Worm (Caenorhabditis elegans): ENCODE measurements around the gene tiar-1.
A peak's percentile ranks its signal among the peaks of the same experiment; 100 is the strongest.

Gene tiar-1

ce11 chrII:5714807-5715206, at the start of gene tiar-1, which contains the start of gene lelo-4:
TSS of gene tiar-1 (minus strand) at chrII:5714823.
TSS of gene lelo-4 (plus strand) at chrII:5714924.
- TF ChIP-seq him-1 (tag; optimal IDR thresholded peaks at IDR 0.05): no peak
- peak in 1 of 2 experiments; percentile 10 for TF ChIP-seq let-607 (tag; optimal IDR thresholded peaks at IDR 0.05)
- no peak for TF ChIP-seq unc-62 (GFP tag; optimal IDR thresholded peaks at IDR 0.05)
- no peak for TF ChIP-seq aptf-2 (GFP tag; conservative IDR thresholded peaks at IDR 0.05)
- TF ChIP-seq tbx-9 (tag; optimal IDR thresholded peaks at IDR 0.05; ENCODE audit: borderline replicate concordance): no peak
- TF ChIP-seq let-526 (GFP tag; IDR thresholded peaks at IDR 0.05): no peak
- TF ChIP-seq nhr-90 (tag; optimal IDR thresholded peaks at IDR 0.05): no peak
- TF ChIP-seq bed-2 (GFP tag; IDR thresholded peaks at IDR 0.05): no peak
- no peak for TF ChIP-seq ama-1 (optimal IDR thresholded peaks at IDR 0.05)
- TF ChIP-seq ama-1 (GFP tag; optimal IDR thresholded peaks at IDR 0.05): no peak
- TF ChIP-seq xnd-1 (tag; optimal IDR thresholded peaks at IDR 0.05): no peak
- TF ChIP-seq sptf-2 (GFP tag; optimal IDR thresholded peaks at IDR 0.05): no peak
- no peak for TF ChIP-seq zim-3 (tag; optimal IDR thresholded peaks at IDR 0.05)
- peak; percentile 4 for TF ChIP-seq snpc-4 (GFP tag; optimal IDR thresholded peaks at IDR 0.05)
- peak in 3 of 4 experiments; percentile 27 to 63 (median 62) for TF ChIP-seq snpc-4 (tag; optimal IDR thresholded peaks at IDR 0.05)
- no peak for TF ChIP-seq F55B11.4 (tag; optimal IDR thresholded peaks at IDR 0.05; ENCODE audit: borderline replicate concordance, insufficient read depth)
- TF ChIP-seq F49E8.2 (tag; optimal IDR thresholded peaks at IDR 0.05; ENCODE audit: insufficient read depth): no peak
- TF ChIP-seq ztf-22 (GFP tag; optimal IDR thresholded peaks at IDR 0.05): no peak
- TF ChIP-seq hsf-1 (GFP tag; IDR thresholded peaks at IDR 0.05): no peak
- TF ChIP-seq sea-2 (GFP tag; IDR thresholded peaks at IDR 0.05): no peak
- TF ChIP-seq ceh-27 (GFP tag; optimal IDR thresholded peaks at IDR 0.05): peak; percentile 78
- peak; percentile 86 for TF ChIP-seq F23B12.7 (tag; optimal IDR thresholded peaks at IDR 0.05; ENCODE audit: insufficient read depth)
- TF ChIP-seq ceh-40 (GFP tag; IDR thresholded peaks at IDR 0.05): no peak
- TF ChIP-seq F22D6.2 (tag; optimal IDR thresholded peaks at IDR 0.05): no peak
- TF ChIP-seq atf-7 (tag; optimal IDR thresholded peaks at IDR 0.05): no peak
- peak; percentile 27 for TF ChIP-seq nhr-80 (tag; optimal IDR thresholded peaks at IDR 0.05)
- TF ChIP-seq lsy-27 (tag; optimal IDR thresholded peaks at IDR 0.05; ENCODE audit: borderline replicate concordance, insufficient read depth): peak; percentile 48
- no peak for TF ChIP-seq ceh-58 (GFP tag; IDR thresholded peaks at IDR 0.05)
- TF ChIP-seq mes-4 (tag; optimal IDR thresholded peaks at IDR 0.05): no peak
- TF ChIP-seq zfh-2 (GFP tag; conservative IDR thresholded peaks at IDR 0.05): no peak
- no peak for TF ChIP-seq nhr-27 (tag; optimal IDR thresholded peaks at IDR 0.05)
- TF ChIP-seq ceh-91 (GFP tag; IDR thresholded peaks at IDR 0.05): no peak
- TF ChIP-seq dpl-1 (GFP tag; optimal IDR thresholded peaks at IDR 0.05): peak; percentile 73
- TF ChIP-seq K12H6.12 (tag; optimal IDR thresholded peaks at IDR 0.05): peak; percentile 38
- peak; percentile 93 for TF ChIP-seq lin-54 (GFP tag; optimal IDR thresholded peaks at IDR 0.05)
- no peak; the same call in 1 of the 2 replicates for TF ChIP-seq F33H1.4 (GFP tag; IDR thresholded peaks at IDR 0.05)
- no peak for TF ChIP-seq hmg-20 (GFP tag; IDR thresholded peaks at IDR 0.05)
- TF ChIP-seq egl-44 (GFP tag; IDR thresholded peaks at IDR 0.05): no peak
- no peak for TF ChIP-seq egl-18 (GFP tag; IDR thresholded peaks at IDR 0.05)
- TF ChIP-seq rcor-1 (GFP tag; IDR thresholded peaks at IDR 0.05): no peak
- TF ChIP-seq ztf-26 (tag; optimal IDR thresholded peaks at IDR 0.05): no peak
- no peak for TF ChIP-seq Y53G8AR.9 (GFP tag; conservative IDR thresholded peaks at IDR 0.05)
- TF ChIP-seq hlh-12 (tag; optimal IDR thresholded peaks at IDR 0.05): no peak
- no peak for TF ChIP-seq unc-130 (GFP tag; optimal IDR thresholded peaks at IDR 0.05)
- TF ChIP-seq Y53F4B.3 (GFP tag; IDR thresholded peaks at IDR 0.05): no peak
- TF ChIP-seq ZK185.1 (tag; optimal IDR thresholded peaks at IDR 0.05; ENCODE audit: poor library complexity, severe bottlenecking): peak; percentile 29
- TF ChIP-seq sdz-38 (tag; optimal IDR thresholded peaks at IDR 0.05): no peak
- no peak for TF ChIP-seq F52B5.7 (tag; optimal IDR thresholded peaks at IDR 0.05)
- TF ChIP-seq dox-1 (GFP tag; IDR thresholded peaks at IDR 0.05): peak; percentile 47; the same call in 1 of the 2 replicates
- no peak for TF ChIP-seq mel-28 (tag; optimal IDR thresholded peaks at IDR 0.05; ENCODE audit: borderline replicate concordance)
